Fruit fly (Drosophila melanogaster): ENCODE measurements around the gene CG14105.

Gene CG14105

dm6 chr3L:13406873-13407272, 19.6 kb downstream of the CG14105 start:
- TF ChIP-seq psq (optimal IDR thresholded peaks at IDR 0.05), result no peak
- no peak for TF ChIP-seq pan (optimal IDR thresholded peaks at IDR 0.05)
- TF ChIP-seq CG8478 (optimal IDR thresholded peaks at IDR 0.05), result no peak
- no peak for TF ChIP-seq EcR (GFP tag; optimal IDR thresholded peaks at IDR 0.05)
- no peak for TF ChIP-seq Dll (optimal IDR thresholded peaks at IDR 0.05)
- no peak for TF ChIP-seq usp (GFP tag; optimal IDR thresholded peaks at IDR 0.05)

- TF ChIP-seq usp (GFP tag; optimal IDR thresholded peaks at IDR 0.05) (no peak), psq (optimal IDR thresholded peaks at IDR 0.05) (no peak), EcR (GFP tag; optimal IDR thresholded peaks at IDR 0.05) (no peak), CG8478 (optimal IDR thresholded peaks at IDR 0.05) (no peak), Dll (optimal IDR thresholded peaks at IDR 0.05) (no peak), pan (optimal IDR thresholded peaks at IDR 0.05) (no peak)
Observed at dm6 chr3L:13403141-13403867, 23.2 kb downstream of the CG14105 start.

- no peak for TF ChIP-seq psq (optimal IDR thresholded peaks at IDR 0.05)
- TF ChIP-seq Dll (optimal IDR thresholded peaks at IDR 0.05), result no peak
- TF ChIP-seq CG8478 (optimal IDR thresholded peaks at IDR 0.05), result no peak
- no peak for TF ChIP-seq EcR (GFP tag; optimal IDR thresholded peaks at IDR 0.05)
- TF ChIP-seq usp (GFP tag; optimal IDR thresholded peaks at IDR 0.05), result no peak
- TF ChIP-seq pan (optimal IDR thresholded peaks at IDR 0.05), result no peak
Observed at dm6 chr3L:13400872-13401418, 25.5 kb downstream of the CG14105 start, which contains the start of gene sens. sens (minus strand) TSS chr3L:13401125.

- TF ChIP-seq Dll (optimal IDR thresholded peaks at IDR 0.05), result no peak
- no peak for TF ChIP-seq pan (optimal IDR thresholded peaks at IDR 0.05)
- TF ChIP-seq CG8478 (optimal IDR thresholded peaks at IDR 0.05), result no peak
- TF ChIP-seq usp (GFP tag; optimal IDR thresholded peaks at IDR 0.05), result no peak
- TF ChIP-seq psq (optimal IDR thresholded peaks at IDR 0.05), result no peak
- no peak for TF ChIP-seq EcR (GFP tag; optimal IDR thresholded peaks at IDR 0.05)
Observed at dm6 chr3L:13397656-13398055, 28.8 kb downstream of the CG14105 start.

dm6 chr3L:13393538-13393937, 32.9 kb downstream of the CG14105 start:
- TF ChIP-seq EcR (GFP tag; optimal IDR thresholded peaks at IDR 0.05) (no peak), pan (optimal IDR thresholded peaks at IDR 0.05) (no peak), usp (GFP tag; optimal IDR thresholded peaks at IDR 0.05) (no peak), Dll (optimal IDR thresholded peaks at IDR 0.05) (no peak)

dm6 chr3L:13389834-13390233, 36.6 kb downstream of the CG14105 start, which contains the start of gene Poc1:
Poc1 (minus strand) TSS chr3L:13390006.
- TF ChIP-seq usp (GFP tag; optimal IDR thresholded peaks at IDR 0.05), result no peak
- no peak for TF ChIP-seq psq (optimal IDR thresholded peaks at IDR 0.05)

- TF ChIP-seq CG8478 (optimal IDR thresholded peaks at IDR 0.05) (no peak), usp (GFP tag; optimal IDR thresholded peaks at IDR 0.05) (no peak), psq (optimal IDR thresholded peaks at IDR 0.05) (no peak), EcR (GFP tag; optimal IDR thresholded peaks at IDR 0.05) (no peak), Dll (optimal IDR thresholded peaks at IDR 0.05) (no peak), pan (optimal IDR thresholded peaks at IDR 0.05) (no peak)
Observed at dm6 chr3L:13387608-13388007, 38.9 kb downstream of the CG14105 start, which contains the start of gene CG10171. CG10171 (minus strand) TSS chr3L:13387907.

dm6 chr3L:13384489-13384888, 42.0 kb downstream of the CG14105 start, which contains the start of gene CG14110:
CG14110 (plus strand) TSS chr3L:13384789.
- TF ChIP-seq psq (optimal IDR thresholded peaks at IDR 0.05) (no peak), pan (optimal IDR thresholded peaks at IDR 0.05) (no peak), CG8478 (optimal IDR thresholded peaks at IDR 0.05) (no peak), usp (GFP tag; optimal IDR thresholded peaks at IDR 0.05) (no peak), Dll (optimal IDR thresholded peaks at IDR 0.05) (no peak), EcR (GFP tag; optimal IDR thresholded peaks at IDR 0.05) (no peak)

dm6 chr3L:13382061-13382815, 44.2 kb downstream of the CG14105 start, which contains the start of gene ImpL1:
ImpL1 (plus strand) TSS chr3L:13382765.
- TF ChIP-seq EcR (GFP tag; optimal IDR thresholded peaks at IDR 0.05), result no peak

- TF ChIP-seq Dll (optimal IDR thresholded peaks at IDR 0.05) (no peak), psq (optimal IDR thresholded peaks at IDR 0.05) (no peak), usp (GFP tag; optimal IDR thresholded peaks at IDR 0.05) (no peak), pan (optimal IDR thresholded peaks at IDR 0.05) (no peak), CG8478 (optimal IDR thresholded peaks at IDR 0.05) (no peak), EcR (GFP tag; optimal IDR thresholded peaks at IDR 0.05) (no peak)
Observed at dm6 chr3L:13381160-13381559, 45.3 kb downstream of the CG14105 start, which contains the start of gene CG14107. CG14107 (minus strand) TSS chr3L:13381346.

- no peak for TF ChIP-seq EcR (GFP tag; optimal IDR thresholded peaks at IDR 0.05)
- TF ChIP-seq pan (optimal IDR thresholded peaks at IDR 0.05), result no peak
- TF ChIP-seq usp (GFP tag; optimal IDR thresholded peaks at IDR 0.05), result no peak
- TF ChIP-seq CG8478 (optimal IDR thresholded peaks at IDR 0.05), result no peak
- no peak for TF ChIP-seq psq (optimal IDR thresholded peaks at IDR 0.05)
- no peak for TF ChIP-seq Dll (optimal IDR thresholded peaks at IDR 0.05)
Observed at dm6 chr3L:13378202-13378601, 48.3 kb downstream of the CG14105 start, which contains the start of gene SNCF. SNCF (plus strand) TSS chr3L:13378583.

dm6 chr3L:13377657-13378056, 48.8 kb downstream of the CG14105 start, which contains the start of gene CG14111:
CG14111 (plus strand) TSS chr3L:13377957.
- TF ChIP-seq usp (GFP tag; optimal IDR thresholded peaks at IDR 0.05), result no peak
- TF ChIP-seq EcR (GFP tag; optimal IDR thresholded peaks at IDR 0.05), result no peak
- no peak for TF ChIP-seq CG8478 (optimal IDR thresholded peaks at IDR 0.05)
- no peak for TF ChIP-seq psq (optimal IDR thresholded peaks at IDR 0.05)
- no peak for TF ChIP-seq pan (optimal IDR thresholded peaks at IDR 0.05)
- TF ChIP-seq Dll (optimal IDR thresholded peaks at IDR 0.05), result no peak

Data from whole organism.